Fruit fly (Drosophila melanogaster) whole organism, embryonic: ENCODE data around the gene CG5937.
A peak's percentile ranks its signal among the peaks of the same experiment; 100 is the strongest.

Source experiments
- Abd-B ChIP-seq: fragments of 200-800 bp; sonication (Bioruptor generic); optimal IDR thresholded peaks from 2 replicates; lab custom pipeline; 2018; ENCODE audit warnings: missing biosample characterization, mild to moderate bottlenecking, missing genetic modification characterization, moderate library complexity
- Adf1 ChIP-seq: fragments of 200-800 bp; sonication (Bioruptor generic); IDR thresholded peaks from 2 replicates; pipeline ENCODE4 v1.3.6; 2022; ENCODE audit warnings: missing biosample characterization, missing genetic modification characterization
- CG10321 ChIP-seq: fragments of 200-800 bp; sonication (Bioruptor generic); IDR thresholded peaks from 2 replicates; pipeline ENCODE4 v1.3.6; 2022; ENCODE audit warnings: missing biosample characterization, missing genetic modification characterization
- CG10654 ChIP-seq: fragments of 200-800 bp; sonication (Bioruptor generic); optimal IDR thresholded peaks from 2 replicates; lab custom pipeline; 2016; ENCODE audit warnings: missing biosample characterization, missing genetic modification characterization
- CG11695 ChIP-seq: fragments of 200-800 bp; sonication (Bioruptor generic); IDR thresholded peaks from 3 replicates; pipeline ENCODE4 v1.3.6; 2022; ENCODE audit warnings: missing biosample characterization, missing genetic modification characterization
- CG13287 ChIP-seq: fragments of 200-800 bp; sonication (Bioruptor generic); IDR thresholded peaks from 2 replicates; pipeline ENCODE4 v1.3.6; 2022; ENCODE audit warnings: missing biosample characterization, missing genetic modification characterization; ENCODE audit not compliant: partially characterized antibody
- CG15269 ChIP-seq: fragments of 200-800 bp; sonication (Bioruptor generic); optimal IDR thresholded peaks from 2 replicates; lab custom pipeline; 2018; ENCODE audit warnings: missing biosample characterization, mild to moderate bottlenecking, missing genetic modification characterization, moderate library complexity
- CG1529 ChIP-seq: fragments of 200-800 bp; sonication (Bioruptor generic); optimal IDR thresholded peaks from 3 replicates; lab custom pipeline; 2018; ENCODE audit warnings: missing biosample characterization, missing genetic modification characterization
- CG18262 ChIP-seq: fragments of 200-800 bp; optimal IDR thresholded peaks from 3 replicates; lab custom pipeline; 2019; ENCODE audit warnings: missing biosample characterization, mild to moderate bottlenecking, missing genetic modification characterization, moderate library complexity
- CG3163 ChIP-seq: fragments of 200-800 bp; sonication (Bioruptor generic); optimal IDR thresholded peaks from 3 replicates; lab custom pipeline; 2016; ENCODE audit warnings: missing biosample characterization, missing genetic modification characterization
- CG32532 ChIP-seq: fragments of 200-800 bp; sonication (Bioruptor generic); IDR thresholded peaks from 2 replicates; pipeline ENCODE4 v1.3.6; 2022; ENCODE audit warnings: missing biosample characterization, missing genetic modification characterization
- CG3407 ChIP-seq: fragments of 200-800 bp; sonication (Bioruptor generic); optimal IDR thresholded peaks from 2 replicates; lab custom pipeline; 2018; ENCODE audit warnings: missing biosample characterization, mild to moderate bottlenecking, missing genetic modification characterization
- CG34224 ChIP-seq: fragments of 200-800 bp; sonication (Bioruptor generic); IDR thresholded peaks from 3 replicates; pipeline ENCODE4 v1.3.6; 2022; ENCODE audit warnings: missing biosample characterization, missing genetic modification characterization; ENCODE audit not compliant: partially characterized antibody
- CG3847 ChIP-seq: fragments of 200-800 bp; sonication (Bioruptor generic); IDR thresholded peaks from 2 replicates; pipeline ENCODE4 v1.3.6; 2022; ENCODE audit warnings: missing biosample characterization, missing genetic modification characterization
- CG8281 ChIP-seq: fragments of 200-800 bp; sonication (Bioruptor generic); optimal IDR thresholded peaks from 2 replicates; lab custom pipeline; 2018; ENCODE audit warnings: missing biosample characterization, mild to moderate bottlenecking, missing genetic modification characterization, moderate library complexity
- CG8478 ChIP-seq: fragments of >200 bp; optimal IDR thresholded peaks from 2 replicates; lab custom pipeline; 2018
- Deaf1 ChIP-seq: fragments of 200-800 bp; optimal IDR thresholded peaks from 3 replicates; lab custom pipeline; 2019; ENCODE audit warnings: missing biosample characterization, mild to moderate bottlenecking, missing genetic modification characterization, moderate library complexity
- E2f2 ChIP-seq: fragments of 200-800 bp; sonication (Bioruptor generic); IDR thresholded peaks from 2 replicates; pipeline ENCODE4 v1.3.6; 2022; ENCODE audit warnings: missing biosample characterization, missing genetic modification characterization
- HLH4C ChIP-seq: fragments of 200-800 bp; sonication (Bioruptor generic); IDR thresholded peaks from 3 replicates; pipeline ENCODE4 v1.3.6; 2022; ENCODE audit warnings: missing biosample characterization, missing genetic modification characterization; ENCODE audit not compliant: partially characterized antibody
- HmgD ChIP-seq: fragments of 200-800 bp; sonication (Bioruptor generic); optimal IDR thresholded peaks from 3 replicates; lab custom pipeline; 2016; ENCODE audit warnings: missing biosample characterization, missing genetic modification characterization
- Jarid2 ChIP-seq: fragments of 200-800 bp; sonication (Bioruptor generic); optimal IDR thresholded peaks from 3 replicates; lab custom pipeline; 2017; ENCODE audit warnings: mild to moderate bottlenecking, missing biosample characterization, missing genetic modification reagents, missing genetic modification characterization
- Med ChIP-seq: fragments of 200-800 bp; sonication (Bioruptor generic); peaks from one replicate; lab custom pipeline; 2016; ENCODE audit warnings: missing biosample characterization, missing genetic modification characterization, mild to moderate bottlenecking, inconsistent platforms, moderate library complexity
- Nf-YB ChIP-seq: fragments of 200-800 bp; sonication (Bioruptor generic); optimal IDR thresholded peaks from 3 replicates; lab custom pipeline; 2019; ENCODE audit warnings: missing biosample characterization, mild to moderate bottlenecking, missing genetic modification characterization, moderate library complexity
- Opbp ChIP-seq: fragments of 200-800 bp; sonication (Bioruptor generic); IDR thresholded peaks from 3 replicates; pipeline ENCODE4 v1.3.6; 2022; ENCODE audit warnings: missing biosample characterization, missing genetic modification characterization; ENCODE audit not compliant: partially characterized antibody
- Stat92E ChIP-seq, 3 experiments: fragments of >200 bp in 2 of 3; fragments of 200-800 bp in 1 of 3; sonication (Bioruptor generic) in 1 of 3; optimal IDR thresholded peaks; 2 replicates each; lab custom pipeline; 2017 to 2019; ENCODE audit warnings: missing biosample characterization in 3 of 3, missing genetic modification characterization in 3 of 3, mild to moderate bottlenecking in 1 of 3, moderate library complexity in 1 of 3
- Trl ChIP-seq, 3 experiments: fragments of >200 bp in 2 of 3; fragments of 200-800 bp in 1 of 3; sonication (Bioruptor generic) in 1 of 3; optimal IDR thresholded peaks; 2 replicates in 1 of 3; 3 replicates in 2 of 3; lab custom pipeline; 2016 to 2017; ENCODE audit warnings: missing biosample characterization in 1 of 3, missing genetic modification characterization in 1 of 3
- abd-A ChIP-seq: fragments of 200-800 bp; sonication (Bioruptor generic); optimal IDR thresholded peaks from 3 replicates; lab custom pipeline; 2019; ENCODE audit warnings: missing biosample characterization, mild to moderate bottlenecking, missing genetic modification characterization, moderate library complexity
- ash1 ChIP-seq: fragments of 200-800 bp; sonication (Bioruptor generic); optimal IDR thresholded peaks from 2 replicates; lab custom pipeline; 2018; ENCODE audit warnings: missing biosample characterization, mild to moderate bottlenecking, missing genetic modification characterization
- bowl ChIP-seq: fragments of 200-800 bp; sonication (Bioruptor generic); IDR thresholded peaks from 2 replicates; pipeline ENCODE4 v1.3.6; 2022; ENCODE audit warnings: missing biosample characterization, missing genetic modification characterization
- chm ChIP-seq: fragments of 200-800 bp; sonication (Bioruptor generic); IDR thresholded peaks from 2 replicates; pipeline ENCODE4 v1.3.6; 2022; ENCODE audit warnings: missing biosample characterization, missing genetic modification characterization
- ci ChIP-seq: fragments of 200-800 bp; sonication (Bioruptor generic); IDR thresholded peaks from 3 replicates; pipeline ENCODE4 v1.3.6; 2022; ENCODE audit warnings: missing biosample characterization, missing genetic modification characterization
- crol ChIP-seq: fragments of 200-800 bp; sonication (Bioruptor generic); IDR thresholded peaks from 2 replicates; pipeline ENCODE4 v1.3.6; 2022; ENCODE audit warnings: missing biosample characterization, missing genetic modification characterization
- danr ChIP-seq: fragments of 200-800 bp; sonication (Bioruptor generic); IDR thresholded peaks from 2 replicates; pipeline ENCODE4 v1.3.6; 2022; ENCODE audit warnings: missing biosample characterization, missing genetic modification characterization
- ind ChIP-seq: fragments of 200-800 bp; sonication (Bioruptor generic); optimal IDR thresholded peaks from 3 replicates; lab custom pipeline; 2016; ENCODE audit warnings: missing biosample characterization, missing genetic modification characterization
- insv ChIP-seq, 2 experiments: fragments of 200-800 bp; sonication (Bioruptor generic); optimal IDR thresholded peaks; 3 replicates each; lab custom pipeline; 2016 to 2018; ENCODE audit warnings: missing biosample characterization in 2 of 2, missing genetic modification characterization in 2 of 2
- lov ChIP-seq, 2 experiments: fragments of 200-800 bp in 1 of 2; fragments of >200 bp in 1 of 2; sonication (Bioruptor generic) in 1 of 2; IDR thresholded peaks in 1 of 2; optimal IDR thresholded peaks in 1 of 2; 2 replicates in 1 of 2; 3 replicates in 1 of 2; pipeline versions ENCODE4 v1.3.6 to Lab custom; 2017 to 2022; ENCODE audit warnings: missing biosample characterization in 1 of 2, missing genetic modification characterization in 1 of 2
- onecut ChIP-seq: fragments of 200-800 bp; sonication (Bioruptor generic); IDR thresholded peaks from 2 replicates; pipeline ENCODE4 v1.3.6; 2022; ENCODE audit warnings: missing biosample characterization, missing genetic modification characterization
- pan ChIP-seq, 4 experiments: fragments of >200 bp in 3 of 4; fragments of 200-800 bp in 1 of 4; sonication (Bioruptor generic) in 1 of 4; optimal IDR thresholded peaks in 3 of 4; IDR thresholded peaks in 1 of 4; 2 replicates each; pipeline versions ENCODE4 v1.3.6 to Lab custom; 2017 to 2022; ENCODE audit warnings: missing biosample characterization in 2 of 4, missing genetic modification characterization in 2 of 4, mixed read lengths in 1 of 4
- peb ChIP-seq: fragments of 200-800 bp; sonication (Bioruptor generic); IDR thresholded peaks from 2 replicates; pipeline ENCODE4 v1.3.6; 2022; ENCODE audit warnings: missing biosample characterization, missing genetic modification characterization
- phol ChIP-seq: fragments of 200-800 bp; sonication (Bioruptor generic); optimal IDR thresholded peaks from 3 replicates; lab custom pipeline; 2018; ENCODE audit warnings: missing biosample characterization, mild to moderate bottlenecking, missing genetic modification characterization, moderate library complexity
- pros ChIP-seq: fragments of 200-800 bp; sonication (Bioruptor generic); optimal IDR thresholded peaks from 3 replicates; lab custom pipeline; 2019; ENCODE audit warnings: missing biosample characterization, mild to moderate bottlenecking, missing genetic modification characterization, moderate library complexity
- sd ChIP-seq: fragments of 200-800 bp; sonication (Bioruptor generic); optimal IDR thresholded peaks from 3 replicates; lab custom pipeline; 2018; ENCODE audit warnings: missing biosample characterization, mild to moderate bottlenecking, missing genetic modification characterization, moderate library complexity
- seq ChIP-seq: fragments of 200-800 bp; sonication (Bioruptor generic); IDR thresholded peaks from 2 replicates; pipeline ENCODE4 v1.3.6; 2022; ENCODE audit warnings: missing biosample characterization, missing genetic modification characterization
- vnd ChIP-seq: fragments of 200-800 bp; sonication (Bioruptor generic); IDR thresholded peaks from 3 replicates; pipeline ENCODE4 v1.3.6; 2022; ENCODE audit warnings: missing biosample characterization, missing genetic modification characterization; ENCODE audit not compliant: partially characterized antibody
- z ChIP-seq: fragments of 200-800 bp; sonication (Bioruptor generic); IDR thresholded peaks from 3 replicates; pipeline ENCODE4 v1.3.6; 2022; ENCODE audit warnings: missing biosample characterization, missing genetic modification characterization
- zf30C ChIP-seq: fragments of 200-800 bp; sonication (Bioruptor generic); optimal IDR thresholded peaks from 3 replicates; lab custom pipeline; 2018; ENCODE audit warnings: missing biosample characterization, mild to moderate bottlenecking, missing genetic modification characterization

The CG5937 gene

DNA sequence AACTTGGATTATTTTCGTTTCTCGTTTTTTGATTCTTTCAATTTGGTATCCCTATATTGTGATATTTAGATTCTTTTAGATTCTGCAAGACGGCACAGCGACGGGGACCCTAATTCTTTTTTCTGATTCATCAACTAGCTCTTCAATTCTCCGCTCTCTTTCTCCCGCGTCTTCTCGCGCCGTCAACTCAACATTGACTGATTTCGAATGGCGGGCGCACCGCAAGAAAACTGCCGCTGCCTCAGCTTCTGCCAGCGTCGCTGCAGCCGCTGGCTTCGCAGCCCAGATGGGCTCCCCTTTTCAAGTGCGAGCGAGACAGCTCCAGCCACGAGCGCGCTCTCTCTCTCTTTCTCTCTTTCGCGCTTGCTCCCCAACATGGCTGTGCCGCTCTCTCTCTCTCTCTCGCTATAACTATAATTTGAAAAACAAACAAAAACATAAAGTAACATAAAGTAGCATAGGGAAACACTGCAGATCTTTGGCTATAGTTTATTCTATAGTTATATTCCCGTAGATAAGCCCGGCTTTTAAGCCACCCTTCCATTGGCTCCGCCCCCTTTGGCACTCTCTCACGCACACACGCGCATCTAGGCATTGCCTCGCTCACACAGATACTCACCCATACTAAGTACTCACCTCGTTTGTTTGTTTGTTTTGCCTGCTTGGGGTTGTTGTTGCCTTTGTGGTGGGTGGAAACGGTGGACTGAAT lies 26.7 kb upstream of the CG5937 start, which contains the start of gene mab-21:
Gene mab-21 (minus strand): TSS at position 206 of the 709 bp plus-strand sequence.
- TF ChIP-seq CG34224 (0 out of 3 replicates have a peak, but pooled peaks have one; percentile 31), Nf-YB (GFP tag; lab: Kevin White, UChicago) (peak; percentile 95), Deaf1 (peak; percentile 25), lov (optimal IDR thresholded peaks at IDR 0.05; lab: Kevin White, UChicago) (no peak), lov (GFP tag; IDR thresholded peaks at IDR 0.05; lab: Robert Waterston, UW) (0 out of 3 replicates have a peak, but pooled peaks have one; percentile 17), Abd-B (GFP tag; lab: Kevin White, UChicago) (no peak), pan (optimal IDR thresholded peaks at IDR 0.05; lab: Kevin White, UChicago) (no peak), pan (GFP tag; optimal IDR thresholded peaks at IDR 0.05 in 1 of 2, IDR thresholded peaks at IDR 0.05 in 1 of 2) (peak in 1 of 2 experiments; percentile 18), CG8478 (lab: Kevin White, UChicago) (peak; percentile 86), CG3407 (no peak), CG3163 (GFP tag; lab: Kevin White, UChicago) (peak; percentile 18), crol (GFP tag; lab: Robert Waterston, UW) (0 out of 2 replicates have a peak, but pooled peaks have one; percentile 8), vnd (GFP tag; lab: Robert Waterston, UW) (no peak), CG3847 (GFP tag; lab: Robert Waterston, UW) (no peak), CG18262 (tag; lab: Kevin White, UChicago) (no peak), danr (GFP tag; lab: Robert Waterston, UW) (no peak), pros (GFP tag; lab: Kevin White, UChicago) (peak; percentile 2), E2f2 (GFP tag; lab: Robert Waterston, UW) (no peak), zf30C (no peak), ash1 (GFP tag; lab: Kevin White, UChicago) (no peak), CG15269 (no peak), CG13287 (GFP tag; lab: Robert Waterston, UW) (0 out of 2 replicates have a peak, but pooled peaks have one; percentile 8), CG11695 (no peak), seq (GFP tag; lab: Robert Waterston, UW) (peak; percentile 50), Med (GFP tag; lab: Kevin White, UChicago) (peak; percentile 74), HLH4C (GFP tag; lab: Robert Waterston, UW) (peak; percentile 42; the same call in 1 of the 3 replicates), Jarid2 (GFP tag; lab: Kevin White, UChicago) (peak; percentile 76), abd-A (peak; percentile 79), chm (peak; percentile 37; the same call in 1 of the 2 replicates), CG32532 (GFP tag; lab: Robert Waterston, UW) (peak; percentile 10; the same call in 1 of the 2 replicates), Adf1 (GFP tag; lab: Robert Waterston, UW) (peak; percentile 99), bowl (GFP tag; lab: Robert Waterston, UW) (peak; percentile 15; the same call in 1 of the 2 replicates), CG10654 (GFP tag; lab: Kevin White, UChicago) (no peak), onecut (GFP tag; lab: Robert Waterston, UW) (0 out of 2 replicates have a peak, but pooled peaks have one; percentile 6), Opbp (0 out of 3 replicates have a peak, but pooled peaks have one; percentile 38), CG1529 (GFP tag; lab: Kevin White, UChicago) (no peak), z (GFP tag; lab: Robert Waterston, UW) (0 out of 3 replicates have a peak, but pooled peaks have one; percentile 9), ci (GFP tag; lab: Robert Waterston, UW) (peak; percentile 28; the same call in 2 of the 3 replicates), insv (GFP tag; optimal IDR thresholded peaks at IDR 0.05; lab: Kevin White, UChicago) (no peak), Trl (optimal IDR thresholded peaks at IDR 0.05; lab: Kevin White, UChicago) (peak; percentile 81 to 92), Trl (GFP tag; optimal IDR thresholded peaks at IDR 0.05; lab: Kevin White, UChicago) (peak; percentile 41), phol (tag; lab: Kevin White, UChicago) (peak; percentile 17), Stat92E (GFP tag; optimal IDR thresholded peaks at IDR 0.05; lab: Kevin White, UChicago) (peak in 1 of 3 experiments; percentile 29), HmgD (GFP tag; lab: Kevin White, UChicago) (no peak), ind (GFP tag; lab: Kevin White, UChicago) (no peak), CG10321 (GFP tag; lab: Robert Waterston, UW) (peak; percentile 92), peb (GFP tag; lab: Robert Waterston, UW) (no peak), sd (tag; lab: Kevin White, UChicago) (peak; percentile 2), CG8281 (peak; percentile 14)
